Worm (Caenorhabditis elegans) whole organism, L4 larva: ENCODE results near the gene H34I24.2.

ENCODE experiments used
- lsy-2 ChIP-seq, 2 experiments: fragments of 150-350 bp in 1 of 2; sonication (generic microtip) in 1 of 2; optimal IDR thresholded peaks; 2 replicates each; lab custom pipeline; 2014 to 2017; ENCODE audit warnings: missing biosample characterization in 2 of 2, missing genetic modification characterization in 2 of 2
- unc-62 ChIP-seq, 3 experiments: fragments of 150-350 bp in 1 of 3; sonication (generic microtip); optimal IDR thresholded peaks in 2 of 3; peaks in 1 of 3; 1 replicate in 1 of 3; 2 replicates in 2 of 3; lab custom pipeline; 2014 to 2017; ENCODE audit warnings: missing biosample characterization in 3 of 3, missing genetic modification characterization in 3 of 3, missing genetic modification reagents in 3 of 3, missing genotype in 1 of 3

ce11 chrIII:2816205-2816923 is 25.5 kb upstream of the H34I24.2 start:
- TF ChIP-seq unc-62 (GFP tag; optimal IDR thresholded peaks at IDR 0.05 in 1 of 2; lab: Kevin White, UChicago): no peak
- TF ChIP-seq unc-62 (tag; optimal IDR thresholded peaks at IDR 0.05; lab: Kevin White, UChicago): no peak
- TF ChIP-seq lsy-2 (tag; optimal IDR thresholded peaks at IDR 0.05; lab: Kevin White, UChicago): peak in 1 of 2 experiments; percentile 41
